Worm (Caenorhabditis elegans): ENCODE data around the gene rbc-1.

Gene rbc-1

ce11 chrX:14589051-14589736 lies 22.0 kb upstream of the rbc-1 start, which contains the start of the genes C44H4.4 and tap-1:
TSS of gene C44H4.4 (minus strand) at chrX:14589101.
TSS of gene tap-1 (plus strand) at chrX:14589624.
- TF ChIP-seq pha-4 (tag; optimal IDR thresholded peaks at IDR 0.05) (peak; percentile 10), nhr-28 (tag; optimal IDR thresholded peaks at IDR 0.05) (no peak), ceh-16 (tag; optimal IDR thresholded peaks at IDR 0.05) (no peak), fkh-2 (tag; optimal IDR thresholded peaks at IDR 0.05) (no peak), lin-39 (tag; optimal IDR thresholded peaks at IDR 0.05) (peak; percentile 51), nhr-25 (tag; optimal IDR thresholded peaks at IDR 0.05) (peak; percentile 11), egl-5 (tag; optimal IDR thresholded peaks at IDR 0.05) (peak; percentile 15), lin-15B (tag; optimal IDR thresholded peaks at IDR 0.05) (peak; percentile 42), unc-39 (tag; optimal IDR thresholded peaks at IDR 0.05) (no peak), fkh-10 (GFP tag; optimal IDR thresholded peaks at IDR 0.05) (no peak), tbx-2 (tag; optimal IDR thresholded peaks at IDR 0.05) (no peak), egl-27 (tag; optimal IDR thresholded peaks at IDR 0.05) (no peak), ceh-9 (tag; optimal IDR thresholded peaks at IDR 0.05) (no peak), eor-1 (tag; optimal IDR thresholded peaks at IDR 0.05) (no peak), zag-1 (tag; optimal IDR thresholded peaks at IDR 0.05) (no peak), pqm-1 (tag; optimal IDR thresholded peaks at IDR 0.05) (peak; percentile 5), hmg-11 (tag; optimal IDR thresholded peaks at IDR 0.05) (peak; percentile 51), snpc-4 (tag; optimal IDR thresholded peaks at IDR 0.05) (no peak), ztf-4 (tag; optimal IDR thresholded peaks at IDR 0.05) (no peak), elt-2 (tag; optimal IDR thresholded peaks at IDR 0.05) (peak; percentile 59), nhr-67 (tag; optimal IDR thresholded peaks at IDR 0.05) (no peak)

DNA sequence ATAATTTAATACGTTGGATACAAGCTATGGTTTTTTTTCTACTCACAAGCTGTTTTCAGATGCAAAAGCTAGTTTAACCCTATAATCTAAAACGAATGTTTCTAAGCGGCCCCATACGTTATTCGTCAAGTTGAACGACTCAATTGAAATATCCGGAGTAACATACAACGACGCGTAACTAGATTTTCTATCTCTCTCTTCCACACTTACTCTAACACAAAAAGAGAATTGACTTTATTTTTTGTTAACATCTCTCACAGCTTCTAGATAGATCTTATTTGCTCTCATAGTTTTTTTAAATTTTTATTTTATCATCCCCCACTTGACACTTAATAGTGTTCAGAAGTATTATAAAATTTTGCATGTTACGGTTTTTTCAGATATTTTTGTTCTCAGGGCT lies 18.0 kb upstream of the rbc-1 start:
- TF ChIP-seq elt-3 (tag; optimal IDR thresholded peaks at IDR 0.05): no peak
- TF ChIP-seq skn-1 (tag; optimal IDR thresholded peaks at IDR 0.05): no peak
- TF ChIP-seq fkh-10 (GFP tag; optimal IDR thresholded peaks at IDR 0.05): peak; percentile 91

DNA sequence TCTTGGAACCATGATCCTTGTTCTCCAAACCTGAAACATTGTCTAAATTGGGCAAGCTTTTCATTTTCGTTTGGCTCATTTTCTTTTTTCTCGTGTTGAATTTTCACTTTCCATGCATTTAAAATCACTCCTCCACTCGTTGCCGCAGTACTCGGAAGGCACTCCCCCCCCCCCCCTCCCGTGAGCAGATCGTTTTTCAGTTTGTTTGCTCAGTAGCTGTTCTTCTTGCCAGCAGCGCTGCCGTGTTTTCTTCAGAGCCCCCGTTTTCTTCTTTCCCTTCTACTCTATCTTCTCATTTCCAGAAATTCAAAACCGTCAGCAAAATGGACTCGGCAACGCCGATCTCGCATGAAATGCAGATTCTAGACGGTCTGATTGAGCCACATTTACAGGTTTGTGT lies 16.3 kb upstream of the rbc-1 start, which contains the start of gene C44H4.8:
TSS of gene C44H4.8 (plus strand) at position 301 of the 400 bp plus-strand sequence.
- TF ChIP-seq nhr-76 (tag; optimal IDR thresholded peaks at IDR 0.05): no peak
- no peak for TF ChIP-seq nhr-11 (tag; optimal IDR thresholded peaks at IDR 0.05)
- no peak for TF ChIP-seq nhr-25 (tag; optimal IDR thresholded peaks at IDR 0.05)

ce11 chrX:14599245-14599644 lies 11.9 kb upstream of the rbc-1 start, which contains the start of gene C44H4.6:
TSS of gene C44H4.6 (minus strand) at chrX:14599345.
- no peak for TF ChIP-seq mdl-1 (tag; optimal IDR thresholded peaks at IDR 0.05)
- TF ChIP-seq ceh-16 (tag; optimal IDR thresholded peaks at IDR 0.05): no peak
- no peak for TF ChIP-seq mml-1 (tag; optimal IDR thresholded peaks at IDR 0.05)
- TF ChIP-seq fkh-10 (GFP tag; optimal IDR thresholded peaks at IDR 0.05): no peak
- no peak for TF ChIP-seq nhr-25 (tag; optimal IDR thresholded peaks at IDR 0.05)
- TF ChIP-seq elt-2 (tag; optimal IDR thresholded peaks at IDR 0.05): no peak
- TF ChIP-seq skn-1 (tag; optimal IDR thresholded peaks at IDR 0.05): no peak
- no peak for TF ChIP-seq nhr-237 (tag; optimal IDR thresholded peaks at IDR 0.05)
- TF ChIP-seq egl-27 (tag; optimal IDR thresholded peaks at IDR 0.05): no peak

DNA sequence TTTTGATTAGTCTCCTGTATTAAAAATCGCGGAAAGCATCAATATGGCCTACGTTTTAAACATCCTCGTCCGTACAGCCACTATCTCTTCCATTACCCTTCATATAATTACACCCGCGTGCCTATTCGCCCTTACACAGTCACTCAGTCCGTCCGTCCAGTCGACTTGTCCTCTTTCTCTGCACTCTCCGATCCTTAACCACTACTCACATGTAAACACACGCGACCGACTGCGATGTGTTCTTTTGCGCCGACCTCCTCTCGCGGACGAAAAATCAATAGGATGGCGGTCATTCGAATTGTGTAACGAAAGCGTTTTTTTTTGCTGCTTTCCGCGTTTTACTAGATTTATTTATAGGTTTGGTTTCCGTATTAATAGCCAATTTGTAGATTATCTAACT lies 8.5 kb upstream of the rbc-1 start, which contains the start of gene eor-2:
TSS of gene eor-2 (plus strand) at position 342 of the 400 bp plus-strand sequence.
- TF ChIP-seq ceh-9 (tag; optimal IDR thresholded peaks at IDR 0.05) (no peak), snpc-4 (tag; optimal IDR thresholded peaks at IDR 0.05) (peak; percentile 86), egl-5 (tag; optimal IDR thresholded peaks at IDR 0.05) (peak; percentile 79), elt-3 (tag; optimal IDR thresholded peaks at IDR 0.05) (no peak), zag-1 (tag; optimal IDR thresholded peaks at IDR 0.05) (no peak), mml-1 (tag; optimal IDR thresholded peaks at IDR 0.05) (no peak), ceh-16 (tag; optimal IDR thresholded peaks at IDR 0.05) (peak; percentile 6), nhr-23 (tag; optimal IDR thresholded peaks at IDR 0.05) (peak; percentile 77), egl-27 (tag; optimal IDR thresholded peaks at IDR 0.05) (peak; percentile 66), mdl-1 (tag; optimal IDR thresholded peaks at IDR 0.05) (peak; percentile 80), unc-62 (GFP tag; optimal IDR thresholded peaks at IDR 0.05) (peak; percentile 42), nhr-25 (tag; optimal IDR thresholded peaks at IDR 0.05) (peak; percentile 95), tbx-2 (tag; optimal IDR thresholded peaks at IDR 0.05) (no peak), daf-12 (tag; optimal IDR thresholded peaks at IDR 0.05) (no peak), hmg-11 (tag; optimal IDR thresholded peaks at IDR 0.05) (peak; percentile 93), unc-39 (tag; optimal IDR thresholded peaks at IDR 0.05) (no peak), pqm-1 (tag; optimal IDR thresholded peaks at IDR 0.05) (peak; percentile 44), sea-2 (GFP tag; optimal IDR thresholded peaks at IDR 0.05) (peak; percentile 45), nhr-12 (tag; optimal IDR thresholded peaks at IDR 0.05) (no peak), ztf-11 (tag; optimal IDR thresholded peaks at IDR 0.05) (no peak), elt-2 (tag; optimal IDR thresholded peaks at IDR 0.05) (peak; percentile 61), jun-1 (tag; optimal IDR thresholded peaks at IDR 0.05) (peak; percentile 68), lin-15B (tag; optimal IDR thresholded peaks at IDR 0.05) (peak; percentile 52), fos-1 (tag; optimal IDR thresholded peaks at IDR 0.05) (peak; percentile 17), lin-39 (tag; optimal IDR thresholded peaks at IDR 0.05) (peak; percentile 81), ceh-28 (tag; optimal IDR thresholded peaks at IDR 0.05) (peak; percentile 79), ama-1 (optimal IDR thresholded peaks at IDR 0.05) (peak; percentile 17), fkh-2 (tag; optimal IDR thresholded peaks at IDR 0.05) (no peak), fkh-10 (GFP tag; optimal IDR thresholded peaks at IDR 0.05) (no peak), nhr-76 (tag; optimal IDR thresholded peaks at IDR 0.05) (no peak), R02D3.7 (tag; optimal IDR thresholded peaks at IDR 0.05) (no peak), nfya-1 (tag; optimal IDR thresholded peaks at IDR 0.05; ENCODE audit: insufficient read depth) (peak; percentile 92), ztf-4 (tag; optimal IDR thresholded peaks at IDR 0.05) (peak; percentile 8), nhr-237 (tag; optimal IDR thresholded peaks at IDR 0.05) (no peak), nhr-67 (tag; optimal IDR thresholded peaks at IDR 0.05) (no peak)

Data from whole organism, L3 larva.